Worm (Caenorhabditis elegans) whole organism, L4/young adult: ENCODE data around the gene Y7A5A.3.

Source experiments
- W03F9.2 ChIP-seq: fragments of 150-350 bp; optimal IDR thresholded peaks from 2 replicates; lab custom pipeline; 2014; ENCODE audit warnings: missing biosample characterization, missing genetic modification characterization
- dao-5 ChIP-seq: sonication (generic microtip); optimal IDR thresholded peaks from 2 replicates; lab custom pipeline; 2016; ENCODE audit warnings: missing genotype, missing genetic modification characterization, moderate library complexity, missing compliant biosample characterization
- him-1 ChIP-seq: sonication (generic microtip); optimal IDR thresholded peaks from 2 replicates; lab custom pipeline; 2016; ENCODE audit warnings: missing genotype, missing genetic modification reagents, missing genetic modification characterization, missing compliant biosample characterization

DNA sequence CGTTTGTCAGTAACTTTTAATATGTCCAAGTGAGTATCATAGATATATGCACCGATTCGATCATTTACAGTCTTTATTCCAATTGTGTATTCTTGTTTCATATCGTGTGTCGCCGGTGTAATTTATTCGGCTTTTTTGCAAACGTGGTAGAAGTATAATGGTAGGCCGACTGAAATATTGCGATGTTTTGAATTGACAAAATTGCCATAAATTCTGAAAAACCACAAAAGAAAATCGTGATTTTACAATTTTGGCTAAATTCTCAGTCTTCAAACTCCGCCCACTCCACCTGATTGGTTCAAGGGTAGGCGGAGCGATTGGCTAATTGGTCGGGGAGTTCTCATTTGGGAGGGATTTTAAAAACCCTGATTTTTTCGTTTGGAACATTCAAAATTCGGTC lies at the start of gene Y7A5A.3:
- TF ChIP-seq him-1 (no peak), W03F9.2 (tag; lab: Kevin White, UChicago) (no peak), dao-5 (tag; lab: Kevin White, UChicago) (no peak)
